Fruit fly (Drosophila melanogaster): Measurements from ENCODE around the gene CG4582.

CG4582 gene

DNA sequence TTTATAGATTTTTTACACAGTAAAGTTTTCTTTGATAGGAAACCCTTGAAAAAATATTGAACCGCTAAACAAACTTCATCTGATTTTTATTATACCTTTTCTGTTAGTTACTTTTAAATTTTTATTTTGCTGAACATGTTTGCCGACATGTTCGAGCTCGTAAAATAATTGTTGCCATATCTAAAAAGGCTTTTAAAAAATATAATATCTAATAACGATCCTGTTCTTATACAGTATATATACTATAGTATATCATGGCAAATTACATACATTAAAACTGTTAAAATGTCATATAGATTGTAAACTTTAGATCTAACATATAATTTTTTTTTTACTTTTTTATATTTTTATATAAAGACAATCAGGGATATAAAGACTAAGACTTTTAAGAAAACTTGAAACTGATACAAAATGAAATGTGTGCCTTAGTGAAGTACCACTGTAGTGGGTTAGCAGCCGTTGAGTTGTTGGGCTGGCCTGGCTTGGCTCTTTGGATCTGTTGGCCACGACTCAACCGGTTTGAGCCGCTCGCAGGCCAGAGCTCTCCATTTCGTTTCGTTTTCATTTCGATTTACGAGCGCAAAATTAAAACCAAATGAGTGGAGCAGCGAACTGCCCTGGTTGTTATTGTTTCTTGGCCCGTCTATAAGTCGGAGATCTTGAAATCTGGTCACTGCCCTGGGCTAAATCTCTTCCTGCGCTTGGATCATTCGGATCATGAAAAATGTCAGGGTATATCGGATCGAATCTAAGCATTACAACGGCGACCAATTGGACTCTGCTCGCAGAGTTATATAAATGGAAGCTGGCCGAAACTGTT is 50.4 kb downstream of the CG4582 start (continued):
- TF ChIP-seq pan (optimal IDR thresholded peaks at IDR 0.05) (no peak), pan (GFP tag; optimal IDR thresholded peaks at IDR 0.05 in 1 of 2, IDR thresholded peaks at IDR 0.05 in 1 of 2) (peak in 1 of 2 experiments; percentile 25), chif (GFP tag; optimal IDR thresholded peaks at IDR 0.05) (no peak), CG11695 (GFP tag; IDR thresholded peaks at IDR 0.05) (no peak), Blimp-1 (GFP tag; optimal IDR thresholded peaks at IDR 0.05) (peak; percentile 90), CG1832 (GFP tag; optimal IDR thresholded peaks at IDR 0.05) (no peak), wor (GFP tag; IDR thresholded peaks at IDR 0.05) (no peak), CG4424 (GFP tag; optimal IDR thresholded peaks at IDR 0.05) (peak; percentile 18), oc (tag; optimal IDR thresholded peaks at IDR 0.05) (peak; percentile 67), CG15269 (tag; optimal IDR thresholded peaks at IDR 0.05) (peak; percentile 28), ERR (GFP tag; optimal IDR thresholded peaks at IDR 0.05) (no peak), Taf1 (GFP tag; IDR thresholded peaks at IDR 0.05) (no peak), dmrt99B (tag; optimal IDR thresholded peaks at IDR 0.05) (peak; percentile 2), chinmo (GFP tag; IDR thresholded peaks at IDR 0.05; ENCODE audit: partially characterized antibody) (0 out of 4 replicates have a peak, but pooled peaks have one; percentile 42), sc (optimal IDR thresholded peaks at IDR 0.05) (no peak), sc (GFP tag; optimal IDR thresholded peaks at IDR 0.05) (peak; percentile 5), Awh (GFP tag; IDR thresholded peaks at IDR 0.05) (no peak), CG2678 (tag; optimal IDR thresholded peaks at IDR 0.05) (peak; percentile 60), br (optimal IDR thresholded peaks at IDR 0.05) (no peak), pfk (GFP tag; optimal IDR thresholded peaks at IDR 0.05) (no peak), abd-A (tag; optimal IDR thresholded peaks at IDR 0.05) (peak; percentile 39), CG16779 (GFP tag; IDR thresholded peaks at IDR 0.05) (no peak), Deaf1 (tag; optimal IDR thresholded peaks at IDR 0.05) (no peak), Ravus (GFP tag; IDR thresholded peaks at IDR 0.05) (no peak), HLH54F (GFP tag; optimal IDR thresholded peaks at IDR 0.05) (no peak), CG11504 (tag; optimal IDR thresholded peaks at IDR 0.05) (peak; percentile 55), Meics (GFP tag; optimal IDR thresholded peaks at IDR 0.05) (peak; percentile 29), Hr3 (GFP tag; optimal IDR thresholded peaks at IDR 0.05) (no peak), en (GFP tag; optimal IDR thresholded peaks at IDR 0.05) (no peak), NC2α (GFP tag; optimal IDR thresholded peaks at IDR 0.05) (no peak), pho (GFP tag; optimal IDR thresholded peaks at IDR 0.05) (no peak), dm (GFP tag; optimal IDR thresholded peaks at IDR 0.05) (no peak), CG12391 (tag; optimal IDR thresholded peaks at IDR 0.05) (peak; percentile 28), CG1792 (GFP tag; optimal IDR thresholded peaks at IDR 0.05) (no peak), CG12155 (GFP tag; optimal IDR thresholded peaks at IDR 0.05) (no peak), CG32767 (GFP tag; IDR thresholded peaks at IDR 0.05) (no peak), eve (GFP tag; optimal IDR thresholded peaks at IDR 0.05) (no peak), esg (GFP tag; conservative IDR thresholded peaks at IDR 0.05) (no peak), CG33213 (GFP tag; optimal IDR thresholded peaks at IDR 0.05) (no peak), CG15011 (GFP tag; optimal IDR thresholded peaks at IDR 0.05) (no peak), aop (GFP tag; IDR thresholded peaks at IDR 0.05) (no peak)

dm6 chr3R:25531905-25532387 is 51.0 kb downstream of the CG4582 start:
- TF ChIP-seq nom (GFP tag; optimal IDR thresholded peaks at IDR 0.05) (peak; percentile 98), CG6791 (GFP tag; IDR thresholded peaks at IDR 0.05; ENCODE audit: partially characterized antibody) (no peak), CG31388 (GFP tag; optimal IDR thresholded peaks at IDR 0.05) (no peak), NC2α (GFP tag; optimal IDR thresholded peaks at IDR 0.05) (no peak), CG6175 (GFP tag; IDR thresholded peaks at IDR 0.05) (peak; percentile 52; the same call in 1 of the 3 replicates), ems (GFP tag; optimal IDR thresholded peaks at IDR 0.05) (no peak), CG12155 (GFP tag; optimal IDR thresholded peaks at IDR 0.05) (no peak), shn (GFP tag; optimal IDR thresholded peaks at IDR 0.05) (no peak), Dll (GFP tag; IDR thresholded peaks at IDR 0.05; ENCODE audit: partially characterized antibody) (no peak), toy (GFP tag; IDR thresholded peaks at IDR 0.05) (no peak), bbx (GFP tag; IDR thresholded peaks at IDR 0.05; ENCODE audit: partially characterized antibody) (no peak), CG5180 (GFP tag; optimal IDR thresholded peaks at IDR 0.05) (no peak), CG7963 (GFP tag; IDR thresholded peaks at IDR 0.05; ENCODE audit: partially characterized antibody) (no peak)
